Worm (Caenorhabditis elegans) whole organism, early embryonic: ENCODE data around the gene F18E9.3.
A peak's percentile ranks its signal among the peaks of the same experiment; 100 is the strongest.
"Not testable (repeated sequence)": the region's sequence is repeated elsewhere in the genome, so short reads cannot be mapped to it uniquely, and the experiment has no call there.

Experiments
- B0310.2 ChIP-seq: sonication (generic microtip); optimal IDR thresholded peaks from 2 replicates; lab custom pipeline; 2016; ENCODE audit warnings: mild to moderate bottlenecking, missing genetic modification characterization, missing compliant biosample characterization
- F13C5.2 ChIP-seq: sonication (generic microtip); optimal IDR thresholded peaks from 2 replicates; lab custom pipeline; 2017; ENCODE audit warnings: mild to moderate bottlenecking, missing genetic modification characterization, inconsistent platforms, missing compliant biosample characterization
- aly-1 ChIP-seq: sonication (generic microtip); optimal IDR thresholded peaks from 2 replicates; lab custom pipeline; 2016; ENCODE audit warnings: missing genetic modification characterization, missing compliant biosample characterization
- ama-1 ChIP-seq: fragments of 150-350 bp; optimal IDR thresholded peaks from 2 replicates; lab custom pipeline; 2014
- ceh-13 ChIP-seq: fragments of 200-800 bp; sonication (Bioruptor generic); optimal IDR thresholded peaks from 2 replicates; lab custom pipeline; 2018; ENCODE audit warnings: mild to moderate bottlenecking, missing genetic modification characterization, missing compliant biosample characterization
- ceh-36 ChIP-seq: sonication (generic microtip); optimal IDR thresholded peaks from 2 replicates; lab custom pipeline; 2016; ENCODE audit warnings: missing genetic modification characterization, inconsistent platforms, missing compliant biosample characterization
- ets-7 ChIP-seq: sonication (generic microtip); optimal IDR thresholded peaks from 2 replicates; lab custom pipeline; 2016; ENCODE audit warnings: missing genotype, missing genetic modification characterization, missing compliant biosample characterization
- flt-1 ChIP-seq: fragments of 200-800 bp; sonication (Bioruptor generic); IDR thresholded peaks from 2 replicates; pipeline ENCODE4 v1.3.6; 2022; ENCODE audit warnings: missing genetic modification characterization, missing compliant biosample characterization
- hmbx-1 ChIP-seq: sonication (generic microtip); optimal IDR thresholded peaks from 2 replicates; lab custom pipeline; 2016; ENCODE audit warnings: mild to moderate bottlenecking, missing genetic modification characterization, missing compliant biosample characterization
- hmg-4 ChIP-seq: fragments of 200-800 bp; sonication (Bioruptor generic); optimal IDR thresholded peaks from 2 replicates; lab custom pipeline; 2018; ENCODE audit warnings: mild to moderate bottlenecking, missing genetic modification characterization, missing compliant biosample characterization
- hnd-1 ChIP-seq: sonication (generic microtip); optimal IDR thresholded peaks from 2 replicates; lab custom pipeline; 2016; ENCODE audit warnings: missing genetic modification characterization, missing compliant biosample characterization
- pes-1 ChIP-seq: fragments of 200-800 bp; sonication (Bioruptor generic); IDR thresholded peaks from 2 replicates; pipeline ENCODE4 v1.3.6; 2022; ENCODE audit warnings: missing genetic modification reagents, missing genetic modification characterization, missing compliant biosample characterization
- scrt-1 ChIP-seq: fragments of 200-800 bp; sonication (Bioruptor generic); IDR thresholded peaks from 2 replicates; pipeline ENCODE4 v1.3.6; 2022; ENCODE audit warnings: missing genetic modification characterization, missing compliant biosample characterization
- sea-1 ChIP-seq: fragments of 200-800 bp; sonication (Bioruptor generic); conservative IDR thresholded peaks from 2 replicates; pipeline ENCODE4 v1.3.6; 2022; ENCODE audit warnings: missing genetic modification characterization, missing compliant biosample characterization
- tbx-11 ChIP-seq: fragments of 200-800 bp; sonication (Bioruptor generic); IDR thresholded peaks from 2 replicates; pipeline ENCODE4 v1.3.6; 2022; ENCODE audit warnings: missing genetic modification characterization, missing compliant biosample characterization
- tbx-37 ChIP-seq: fragments of 200-800 bp; sonication (Bioruptor generic); conservative IDR thresholded peaks from 2 replicates; pipeline ENCODE4 v1.3.6; 2022; ENCODE audit warnings: missing genetic modification reagents, missing genetic modification characterization, missing compliant biosample characterization
- tra-4 ChIP-seq: sonication (generic microtip); optimal IDR thresholded peaks from 2 replicates; lab custom pipeline; 2017; ENCODE audit warnings: missing genetic modification characterization, missing compliant biosample characterization

The F18E9.3 gene

ce11 chrX:8602722-8603427, 16.9 kb downstream of the F18E9.3 start:
- TF ChIP-seq ceh-36 (tag; lab: Kevin White, UChicago) (no peak), tbx-37 (GFP tag; lab: Robert Waterston, UW) (peak; percentile 33; the same call in 1 of the 2 replicates), sea-1 (GFP tag; lab: Robert Waterston, UW) (peak; percentile 74; the same call in 1 of the 2 replicates), tra-4 (no peak), ceh-13 (no peak), ets-7 (tag; lab: Kevin White, UChicago) (no peak), pes-1 (GFP tag; lab: Robert Waterston, UW) (peak; percentile 38; the same call in 1 of the 2 replicates), B0310.2 (tag; lab: Kevin White, UChicago) (peak; percentile 48), F13C5.2 (tag; lab: Kevin White, UChicago) (no peak), hnd-1 (peak; percentile 49), hmg-4 (GFP tag; lab: Kevin White, UChicago) (no peak), ama-1 (lab: Kevin White, UChicago) (no peak), flt-1 (GFP tag; lab: Robert Waterston, UW) (peak; percentile 14; the same call in 1 of the 2 replicates), scrt-1 (GFP tag; lab: Robert Waterston, UW) (peak; percentile 55; the same call in 1 of the 2 replicates), aly-1 (tag; lab: Kevin White, UChicago) (no peak), hmbx-1 (tag; lab: Kevin White, UChicago) (peak; percentile 32), tbx-11 (GFP tag; lab: Robert Waterston, UW) (peak; percentile 80)

- TF ChIP-seq B0310.2 (tag; lab: Kevin White, UChicago) (no peak), flt-1 (GFP tag; lab: Robert Waterston, UW) (no peak), scrt-1 (GFP tag; lab: Robert Waterston, UW) (no peak), tbx-37 (GFP tag; lab: Robert Waterston, UW) (no peak), pes-1 (GFP tag; lab: Robert Waterston, UW) (no peak), hnd-1 (no peak), ets-7 (tag; lab: Kevin White, UChicago) (no peak), sea-1 (GFP tag; lab: Robert Waterston, UW) (no peak), aly-1 (tag; lab: Kevin White, UChicago) (no peak), tra-4 (no peak), hmbx-1 (tag; lab: Kevin White, UChicago) (no peak), ceh-13 (no peak), ama-1 (lab: Kevin White, UChicago) (no peak)
Observed at ce11 chrX:8604160-8604559, 18.2 kb downstream of the F18E9.3 start.

ce11 chrX:8605005-8605404, 19.1 kb downstream of the F18E9.3 start, which contains the start of the genes H35N09.2 and H35N09.1:
Gene H35N09.2 (minus strand): TSS chrX:8605058.
Gene H35N09.1 (plus strand): TSS chrX:8605339.
- no peak for TF ChIP-seq hmg-4 (GFP tag; lab: Kevin White, UChicago)
- peak; percentile 53 for TF ChIP-seq F13C5.2 (tag; lab: Kevin White, UChicago)

- no peak for TF ChIP-seq flt-1 (GFP tag; lab: Robert Waterston, UW)
- TF ChIP-seq B0310.2 (tag; lab: Kevin White, UChicago), result no peak
- TF ChIP-seq tra-4, result no peak
- no peak for TF ChIP-seq F13C5.2 (tag; lab: Kevin White, UChicago)
- no peak for TF ChIP-seq sea-1 (GFP tag; lab: Robert Waterston, UW)
- no peak for TF ChIP-seq ama-1 (lab: Kevin White, UChicago)
- TF ChIP-seq tbx-11 (GFP tag; lab: Robert Waterston, UW), result no peak
Observed at ce11 chrX:8608756-8609155, 22.8 kb downstream of the F18E9.3 start.

- TF ChIP-seq pes-1 (GFP tag; lab: Robert Waterston, UW); ceh-13; F13C5.2 (tag; lab: Kevin White, UChicago): not testable (repeated sequence)
Observed at ce11 chrX:8610606-8611005, 24.7 kb downstream of the F18E9.3 start, which contains the start of gene K01A12.4. Gene K01A12.4 (plus strand): TSS chrX:8610906.

ce11 chrX:8612278-8612677, 26.3 kb downstream of the F18E9.3 start:
- no peak for TF ChIP-seq hmg-4 (GFP tag; lab: Kevin White, UChicago)
- no peak for TF ChIP-seq tbx-11 (GFP tag; lab: Robert Waterston, UW)
- TF ChIP-seq tbx-37 (GFP tag; lab: Robert Waterston, UW), result no peak
- no peak for TF ChIP-seq flt-1 (GFP tag; lab: Robert Waterston, UW)
- TF ChIP-seq ets-7 (tag; lab: Kevin White, UChicago), result no peak

- TF ChIP-seq scrt-1 (GFP tag; lab: Robert Waterston, UW) (no peak), tbx-37 (GFP tag; lab: Robert Waterston, UW) (no peak), sea-1 (GFP tag; lab: Robert Waterston, UW) (no peak), hmbx-1 (tag; lab: Kevin White, UChicago) (no peak), tra-4 (no peak), ets-7 (tag; lab: Kevin White, UChicago) (no peak)
Observed at ce11 chrX:8613053-8613452, 27.1 kb downstream of the F18E9.3 start, which contains the start of gene K01A12.2. Gene K01A12.2 (plus strand): TSS chrX:8613353.
